Fruit fly (Drosophila melanogaster) whole organism, embryonic: ENCODE data around the gene Cipc.

Experiments
- Atf-2 ChIP-seq: fragments of 200-800 bp; sonication (Bioruptor generic); optimal IDR thresholded peaks from 2 replicates; lab custom pipeline; 2016; ENCODE audit warnings: missing biosample characterization, missing genetic modification characterization
- Blimp-1 ChIP-seq: fragments of 200-800 bp; sonication (Bioruptor generic); optimal IDR thresholded peaks from 3 replicates; lab custom pipeline; 2018; ENCODE audit warnings: missing biosample characterization, missing genetic modification characterization, mild to moderate bottlenecking, moderate library complexity, missing genetic modification reagents
- CG10147 ChIP-seq: fragments of 200-800 bp; sonication (Bioruptor generic); optimal IDR thresholded peaks from 2 replicates; lab custom pipeline; 2019; ENCODE audit warnings: missing biosample characterization, mild to moderate bottlenecking, missing genetic modification characterization, moderate library complexity
- CG1233 ChIP-seq: fragments of 200-800 bp; sonication (Bioruptor generic); optimal IDR thresholded peaks from 4 replicates; lab custom pipeline; 2018; ENCODE audit warnings: missing biosample characterization, mild to moderate bottlenecking, missing genetic modification characterization
- CG14014 ChIP-seq: fragments of 200-800 bp; sonication (Bioruptor generic); IDR thresholded peaks from 2 replicates; pipeline ENCODE4 v1.3.6; 2022; ENCODE audit warnings: missing biosample characterization, missing genetic modification characterization
- CG15514 ChIP-seq: fragments of 200-800 bp; sonication (Bioruptor generic); optimal IDR thresholded peaks from 3 replicates; lab custom pipeline; 2017; ENCODE audit warnings: missing biosample characterization, missing genetic modification characterization, mild to moderate bottlenecking, moderate library complexity, missing genetic modification reagents
- CG15696 ChIP-seq: fragments of 200-800 bp; sonication (Bioruptor generic); optimal IDR thresholded peaks from 2 replicates; lab custom pipeline; 2019; ENCODE audit warnings: missing biosample characterization, mild to moderate bottlenecking, missing genetic modification characterization, moderate library complexity
- CG16815 ChIP-seq: fragments of 200-800 bp; sonication (Bioruptor generic); optimal IDR thresholded peaks from 3 replicates; lab custom pipeline; 2017; ENCODE audit warnings: missing biosample characterization, mild to moderate bottlenecking, missing genetic modification characterization
- CG17385 ChIP-seq: fragments of 200-800 bp; sonication (Bioruptor generic); optimal IDR thresholded peaks from 3 replicates; lab custom pipeline; 2018; ENCODE audit warnings: missing biosample characterization, mild to moderate bottlenecking, missing genetic modification characterization
- CG18262 ChIP-seq: fragments of 200-800 bp; optimal IDR thresholded peaks from 3 replicates; lab custom pipeline; 2019; ENCODE audit warnings: missing biosample characterization, mild to moderate bottlenecking, missing genetic modification characterization, moderate library complexity
- CG18619 ChIP-seq: fragments of 200-800 bp; sonication (Bioruptor generic); optimal IDR thresholded peaks from 3 replicates; lab custom pipeline; 2017; ENCODE audit warnings: missing biosample characterization, mild to moderate bottlenecking, missing genetic modification characterization
- CG2678 ChIP-seq: fragments of 200-800 bp; sonication (Bioruptor generic); optimal IDR thresholded peaks from 3 replicates; lab custom pipeline; 2019; ENCODE audit warnings: missing biosample characterization, mild to moderate bottlenecking, missing genetic modification characterization, moderate library complexity
- CG2712 ChIP-seq: fragments of 200-800 bp; optimal IDR thresholded peaks from 3 replicates; lab custom pipeline; 2019; ENCODE audit warnings: missing biosample characterization, mild to moderate bottlenecking, missing genetic modification characterization, moderate library complexity
- CG32532 ChIP-seq: fragments of 200-800 bp; sonication (Bioruptor generic); IDR thresholded peaks from 2 replicates; pipeline ENCODE4 v1.3.6; 2022; ENCODE audit warnings: missing biosample characterization, missing genetic modification characterization
- CG3281 ChIP-seq: fragments of 200-800 bp; sonication (Bioruptor generic); optimal IDR thresholded peaks from 3 replicates; lab custom pipeline; 2017; ENCODE audit warnings: missing biosample characterization, mild to moderate bottlenecking, missing genetic modification characterization
- CG33557 ChIP-seq: fragments of 200-800 bp; sonication (Bioruptor generic); optimal IDR thresholded peaks from 2 replicates; lab custom pipeline; 2019; ENCODE audit warnings: missing biosample characterization, mild to moderate bottlenecking, missing genetic modification characterization, moderate library complexity
- CG7839 ChIP-seq: fragments of 200-800 bp; sonication (Bioruptor generic); optimal IDR thresholded peaks from 3 replicates; lab custom pipeline; 2018; ENCODE audit warnings: missing biosample characterization, mild to moderate bottlenecking, missing genetic modification characterization, moderate library complexity
- CG7928 ChIP-seq: fragments of 200-800 bp; sonication (Bioruptor generic); optimal IDR thresholded peaks from 2 replicates; lab custom pipeline; 2017; ENCODE audit warnings: missing biosample characterization, mild to moderate bottlenecking, missing genetic modification characterization
- CG9797 ChIP-seq: fragments of 200-800 bp; sonication (Bioruptor generic); optimal IDR thresholded peaks from 3 replicates; lab custom pipeline; 2018; ENCODE audit warnings: missing biosample characterization, mild to moderate bottlenecking, missing genetic modification characterization
- CoRest ChIP-seq: fragments of 200-800 bp; sonication (Bioruptor generic); optimal IDR thresholded peaks from 3 replicates; lab custom pipeline; 2018; ENCODE audit warnings: missing biosample characterization, mild to moderate bottlenecking, missing genetic modification characterization, moderate library complexity
- Deaf1 ChIP-seq: fragments of 200-800 bp; optimal IDR thresholded peaks from 3 replicates; lab custom pipeline; 2019; ENCODE audit warnings: missing biosample characterization, mild to moderate bottlenecking, missing genetic modification characterization, moderate library complexity
- Dek ChIP-seq: fragments of 200-800 bp; sonication (Bioruptor generic); optimal IDR thresholded peaks from 3 replicates; lab custom pipeline; 2019; ENCODE audit warnings: missing biosample characterization, mild to moderate bottlenecking, missing genetic modification characterization, moderate library complexity
- Fer2 ChIP-seq: fragments of 200-800 bp; sonication (Bioruptor generic); optimal IDR thresholded peaks from 2 replicates; lab custom pipeline; 2018; ENCODE audit warnings: missing biosample characterization, mild to moderate bottlenecking, missing genetic modification characterization, moderate library complexity
- Gug ChIP-seq: fragments of 200-800 bp; sonication (Bioruptor generic); IDR thresholded peaks from 4 replicates; pipeline ENCODE4 v1.3.6; 2022; ENCODE audit warnings: missing biosample characterization, missing genetic modification characterization
- Hr51 ChIP-seq, 2 experiments: fragments of 200-800 bp; sonication (Bioruptor generic); optimal IDR thresholded peaks; 2 replicates in 1 of 2; 3 replicates in 1 of 2; lab custom pipeline; 2016 to 2018; ENCODE audit warnings: missing biosample characterization in 2 of 2, missing genetic modification characterization in 2 of 2, mild to moderate bottlenecking in 1 of 2, moderate library complexity in 1 of 2
- Kr ChIP-seq: fragments of 200-800 bp; sonication (Bioruptor generic); optimal IDR thresholded peaks from 2 replicates; lab custom pipeline; 2017; ENCODE audit warnings: missing biosample characterization, mild to moderate bottlenecking, missing genetic modification characterization
- MBD-R2 ChIP-seq: fragments of 200-800 bp; sonication (Bioruptor generic); IDR thresholded peaks from 2 replicates; pipeline ENCODE4 v1.3.6; 2022; ENCODE audit warnings: missing biosample characterization, missing genetic modification characterization
- Med ChIP-seq: fragments of 200-800 bp; sonication (Bioruptor generic); peaks from one replicate; lab custom pipeline; 2016; ENCODE audit warnings: missing biosample characterization, missing genetic modification characterization, mild to moderate bottlenecking, inconsistent platforms, moderate library complexity
- Mrtf ChIP-seq: fragments of 200-800 bp; sonication (Bioruptor generic); IDR thresholded peaks from 3 replicates; pipeline ENCODE4 v1.3.6; 2022; ENCODE audit warnings: missing biosample characterization, missing genetic modification characterization
- Ptx1 ChIP-seq: fragments of 200-800 bp; sonication (Bioruptor generic); IDR thresholded peaks from 2 replicates; pipeline ENCODE4 v1.3.6; 2022; ENCODE audit warnings: missing biosample characterization, missing genetic modification characterization
- Ravus ChIP-seq: fragments of 200-800 bp; sonication (Bioruptor generic); IDR thresholded peaks from 2 replicates; pipeline ENCODE4 v1.3.6; 2022; ENCODE audit warnings: missing biosample characterization, missing genetic modification characterization
- Rfx ChIP-seq: fragments of 200-800 bp; sonication (Bioruptor generic); IDR thresholded peaks from 2 replicates; pipeline ENCODE4 v1.3.6; 2022; ENCODE audit warnings: missing biosample characterization, missing genetic modification characterization
- Rx ChIP-seq: fragments of 200-800 bp; sonication (Bioruptor generic); IDR thresholded peaks from 2 replicates; pipeline ENCODE4 v1.3.6; 2022; ENCODE audit warnings: missing biosample characterization, missing genetic modification characterization
- Tbp ChIP-seq: fragments of >200 bp; optimal IDR thresholded peaks from 2 replicates; lab custom pipeline; 2018; ENCODE audit warnings: missing biosample characterization, missing genetic modification characterization
- bsh ChIP-seq, 2 experiments: fragments of 200-800 bp; sonication (Bioruptor generic); optimal IDR thresholded peaks; 2 replicates each; lab custom pipeline; 2017 to 2018; ENCODE audit warnings: mild to moderate bottlenecking in 2 of 2, missing biosample characterization in 2 of 2, missing genetic modification characterization in 2 of 2, moderate library complexity in 1 of 2
- caup ChIP-seq: fragments of 200-800 bp; sonication (Bioruptor generic); optimal IDR thresholded peaks from 3 replicates; lab custom pipeline; 2017; ENCODE audit warnings: missing biosample characterization, mild to moderate bottlenecking, missing genetic modification characterization, moderate library complexity; ENCODE audit not compliant: severe bottlenecking
- croc ChIP-seq: fragments of 200-800 bp; sonication (Bioruptor generic); conservative IDR thresholded peaks from 3 replicates; pipeline ENCODE4 v1.3.6; 2022; ENCODE audit warnings: missing biosample characterization, missing genetic modification characterization
- dpn ChIP-seq, 2 experiments: fragments of 200-800 bp; sonication (Bioruptor generic); optimal IDR thresholded peaks; 3 replicates each; lab custom pipeline; 2016; ENCODE audit warnings: missing biosample characterization in 2 of 2, missing genetic modification characterization in 2 of 2
- esg ChIP-seq: fragments of 200-800 bp; sonication (Bioruptor generic); conservative IDR thresholded peaks from 2 replicates; pipeline ENCODE4 v1.3.6; 2022; ENCODE audit warnings: missing biosample characterization, missing genetic modification characterization
- gem ChIP-seq: fragments of 200-800 bp; sonication (Bioruptor generic); optimal IDR thresholded peaks from 2 replicates; lab custom pipeline; 2019; ENCODE audit warnings: missing biosample characterization, mild to moderate bottlenecking, missing genetic modification characterization, moderate library complexity
- grn ChIP-seq: fragments of 200-800 bp; sonication (Bioruptor generic); optimal IDR thresholded peaks from 3 replicates; lab custom pipeline; 2017; ENCODE audit warnings: missing biosample characterization, missing genetic modification characterization
- lilli ChIP-seq: fragments of 200-800 bp; sonication (Bioruptor generic); optimal IDR thresholded peaks from 3 replicates; lab custom pipeline; 2016; ENCODE audit warnings: missing biosample characterization, missing genetic modification characterization
- pho ChIP-seq: fragments of 200-800 bp; sonication (Bioruptor generic); optimal IDR thresholded peaks from 2 replicates; lab custom pipeline; 2016; ENCODE audit warnings: missing biosample characterization, missing genetic modification characterization
- phol ChIP-seq: fragments of 200-800 bp; sonication (Bioruptor generic); optimal IDR thresholded peaks from 3 replicates; lab custom pipeline; 2018; ENCODE audit warnings: missing biosample characterization, mild to moderate bottlenecking, missing genetic modification characterization, moderate library complexity
- prd ChIP-seq, 3 experiments: fragments of >200 bp in 2 of 3; fragments of 200-800 bp in 1 of 3; sonication (Bioruptor generic) in 1 of 3; optimal IDR thresholded peaks in 2 of 3; IDR thresholded peaks in 1 of 3; 2 replicates in 2 of 3; 3 replicates in 1 of 3; pipeline versions ENCODE4 v1.3.6 to Lab custom; 2017 to 2022; ENCODE audit warnings: missing biosample characterization in 1 of 3, missing genetic modification characterization in 1 of 3
- sens ChIP-seq: fragments of 200-800 bp; sonication (Bioruptor generic); peaks from one replicate; lab custom pipeline; 2016; ENCODE audit warnings: missing biosample characterization, missing genetic modification characterization
- stwl ChIP-seq: fragments of 200-800 bp; sonication (Bioruptor generic); optimal IDR thresholded peaks from 3 replicates; lab custom pipeline; 2018; ENCODE audit warnings: missing biosample characterization, mild to moderate bottlenecking, missing genetic modification characterization, moderate library complexity

Cipc gene

dm6 chr3R:26104302-26105140 lies 2.1 kb upstream of the Cipc start (continued):
- TF ChIP-seq Kr (GFP tag; lab: Kevin White, UChicago) (no peak), Fer2 (tag; lab: Kevin White, UChicago) (peak; percentile 10), Mrtf (GFP tag; lab: Robert Waterston, UW) (no peak), croc (GFP tag; lab: Robert Waterston, UW) (no peak), Gug (GFP tag; lab: Robert Waterston, UW) (no peak), dpn (GFP tag; optimal IDR thresholded peaks at IDR 0.05; lab: Kevin White, UChicago) (no peak), CG18619 (GFP tag; lab: Kevin White, UChicago) (peak; percentile 60), Deaf1 (peak; percentile 44), phol (tag; lab: Kevin White, UChicago) (peak; percentile 0), sens (peak; percentile 80), pho (GFP tag; lab: Kevin White, UChicago) (peak; percentile 27), caup (GFP tag; lab: Kevin White, UChicago) (peak; percentile 49), CoRest (tag; lab: Kevin White, UChicago) (peak; percentile 39), bsh (GFP tag; optimal IDR thresholded peaks at IDR 0.05; lab: Kevin White, UChicago) (peak in 1 of 2 experiments; percentile 46), CG2712 (tag; lab: Kevin White, UChicago) (peak; percentile 14), CG10147 (GFP tag; lab: Kevin White, UChicago) (peak; percentile 28), Med (GFP tag; lab: Kevin White, UChicago) (peak; percentile 80), CG17385 (peak; percentile 16), Atf-2 (no peak), gem (tag; lab: Kevin White, UChicago) (peak; percentile 72), Rx (GFP tag; lab: Robert Waterston, UW) (no peak), CG1233 (GFP tag; lab: Kevin White, UChicago) (peak; percentile 28), CG33557 (GFP tag; lab: Kevin White, UChicago) (peak; percentile 9), Blimp-1 (peak; percentile 31), Ravus (GFP tag; lab: Robert Waterston, UW) (no peak), stwl (tag; lab: Kevin White, UChicago) (peak; percentile 0), lilli (peak; percentile 49), grn (GFP tag; lab: Kevin White, UChicago) (no peak), prd (optimal IDR thresholded peaks at IDR 0.05; lab: Kevin White, UChicago) (no peak), prd (GFP tag; IDR thresholded peaks at IDR 0.05; lab: Robert Waterston, UW) (peak; percentile 44; the same call in 1 of the 3 replicates), MBD-R2 (peak; percentile 8; the same call in 1 of the 2 replicates), CG7839 (peak; percentile 42), CG32532 (GFP tag; lab: Robert Waterston, UW) (peak; percentile 71), CG3281 (GFP tag; lab: Kevin White, UChicago) (peak; percentile 46), Tbp (GFP tag; lab: Kevin White, UChicago) (no peak), CG15514 (GFP tag; lab: Kevin White, UChicago) (peak; percentile 25), CG15696 (tag; lab: Kevin White, UChicago) (peak; percentile 37), esg (GFP tag; lab: Robert Waterston, UW) (0 out of 2 replicates have a peak, but pooled peaks have one; percentile 7), CG2678 (tag; lab: Kevin White, UChicago) (peak; percentile 68), CG14014 (peak; percentile 28; the same call in 1 of the 2 replicates), Dek (tag; lab: Kevin White, UChicago) (peak; percentile 56), Hr51 (GFP tag; optimal IDR thresholded peaks at IDR 0.05; lab: Kevin White, UChicago) (peak in 1 of 2 experiments; percentile 39), CG9797 (GFP tag; lab: Kevin White, UChicago) (no peak), Rfx (GFP tag; lab: Robert Waterston, UW) (peak; percentile 70), CG7928 (peak; percentile 27), Ptx1 (GFP tag; lab: Robert Waterston, UW) (peak; percentile 26; the same call in 1 of the 2 replicates), CG16815 (GFP tag; lab: Kevin White, UChicago) (peak; percentile 8), CG18262 (tag; lab: Kevin White, UChicago) (peak; percentile 13)
